Worm (Caenorhabditis elegans) whole organism, L1 larva: ENCODE measurements around the gene F58H1.5.
A peak's percentile ranks its signal among the peaks of the same experiment; 100 is the strongest.

ENCODE experiments used
- fkh-10 ChIP-seq: sonication (generic microtip); optimal IDR thresholded peaks from 2 replicates; lab custom pipeline; 2017; ENCODE audit warnings: missing biosample characterization, missing genetic modification reagents, missing genetic modification characterization
- fos-1 ChIP-seq: fragments of 150-350 bp; optimal IDR thresholded peaks from 2 replicates; lab custom pipeline; 2014; ENCODE audit warnings: missing biosample characterization, missing genetic modification characterization
- nhr-19 ChIP-seq: fragments of 200-800 bp; sonication (Bioruptor generic); conservative IDR thresholded peaks from 2 replicates; pipeline ENCODE4 v1.3.6; 2022; ENCODE audit warnings: missing genetic modification characterization, missing compliant biosample characterization
- nhr-237 ChIP-seq: fragments of 150-350 bp; optimal IDR thresholded peaks from 2 replicates; lab custom pipeline; 2014; ENCODE audit warnings: missing biosample characterization, missing genetic modification characterization
- pqm-1 ChIP-seq: sonication (generic microtip); optimal IDR thresholded peaks from 3 replicates; lab custom pipeline; 2017; ENCODE audit warnings: missing biosample characterization, missing genetic modification characterization
- skn-1 ChIP-seq: fragments of 150-350 bp; optimal IDR thresholded peaks from 2 replicates; lab custom pipeline; 2014; ENCODE audit warnings: missing biosample characterization, missing genetic modification characterization
- vab-15 ChIP-seq: sonication (generic microtip); optimal IDR thresholded peaks from 2 replicates; lab custom pipeline; 2017; ENCODE audit warnings: missing genotype, mild to moderate bottlenecking, missing genetic modification characterization, missing compliant biosample characterization

DNA sequence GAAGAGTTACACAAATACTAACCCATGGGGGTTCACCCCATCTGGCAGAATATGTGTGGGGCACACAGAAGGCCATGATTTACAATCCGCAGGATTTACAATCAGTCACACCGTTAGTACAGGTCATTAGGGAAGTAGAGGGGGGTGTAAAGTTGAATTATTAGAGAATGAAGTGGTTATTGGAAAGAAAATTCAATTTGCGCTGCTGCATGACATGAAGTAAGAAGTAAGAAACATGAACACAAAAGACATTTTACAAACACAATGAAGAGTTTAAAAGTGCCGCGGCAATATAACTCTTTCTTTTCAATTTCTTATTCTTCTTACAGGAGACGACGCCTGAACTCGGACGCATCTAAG, 2.6 kb downstream of the F58H1.5 start:
- TF ChIP-seq nhr-19 (GFP tag; lab: Robert Waterston, UW) (no peak), fkh-10 (GFP tag; lab: Kevin White, UChicago) (peak; percentile 37), pqm-1 (no peak), vab-15 (tag; lab: Kevin White, UChicago) (no peak), fos-1 (tag; lab: Kevin White, UChicago) (no peak), skn-1 (tag; lab: Kevin White, UChicago) (no peak), nhr-237 (tag; lab: Kevin White, UChicago) (no peak)
